Fruit fly (Drosophila melanogaster) whole organism: Measurements from ENCODE around the gene GC.

Source experiments
- CG8478 ChIP-seq: fragments of >200 bp; optimal IDR thresholded peaks from 2 replicates; lab custom pipeline; 2018; ENCODE audit warnings: inconsistent platforms
- EcR ChIP-seq, 2 experiments: fragments of >200 bp; optimal IDR thresholded peaks; 2 replicates each; lab custom pipeline; 2017; ENCODE audit warnings: missing biosample characterization in 2 of 2, missing genetic modification characterization in 2 of 2, missing genetic modification reagents in 2 of 2
- pan ChIP-seq: fragments of >200 bp; optimal IDR thresholded peaks from 2 replicates; lab custom pipeline; 2017
- psq ChIP-seq: fragments of >200 bp; optimal IDR thresholded peaks from 2 replicates; lab custom pipeline; 2017
- usp ChIP-seq: fragments of >200 bp; optimal IDR thresholded peaks from 2 replicates; lab custom pipeline; 2017; ENCODE audit warnings: missing biosample characterization, missing genetic modification characterization, mixed read lengths

DNA sequence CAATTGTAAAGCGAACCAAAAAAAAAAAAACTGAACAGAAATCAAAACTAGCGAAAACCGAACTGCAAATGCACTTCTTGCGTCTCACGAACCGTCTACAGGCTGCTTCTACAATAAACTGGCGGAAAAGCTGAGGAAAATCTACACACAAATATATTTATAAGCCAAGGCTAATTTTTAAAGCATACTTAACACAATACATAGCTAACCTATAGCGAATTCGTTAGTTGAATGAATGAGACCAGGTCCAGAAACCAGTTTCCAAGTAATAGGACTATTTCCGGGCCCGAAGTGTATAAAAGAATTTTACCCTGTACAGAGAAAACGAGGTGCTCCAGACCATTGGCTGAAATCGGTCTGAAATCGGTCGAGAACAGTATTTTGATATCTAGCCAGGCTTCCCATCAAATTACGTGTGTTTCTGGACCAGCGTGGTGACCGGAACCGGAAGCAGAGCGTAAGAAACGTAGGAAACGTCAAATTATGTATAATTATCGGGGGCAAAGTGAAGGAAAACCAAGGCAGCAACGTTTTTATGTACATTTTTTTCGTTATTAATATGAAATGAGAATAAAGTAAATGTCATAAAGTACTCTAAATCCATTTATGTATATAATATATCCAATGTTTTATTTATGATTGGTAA lies 53.2 kb downstream of the GC start:
- TF ChIP-seq usp (GFP tag; lab: Kevin White, UChicago) (no peak), psq (lab: Kevin White, UChicago) (no peak), EcR (GFP tag; optimal IDR thresholded peaks at IDR 0.05; lab: Kevin White, UChicago) (no peak), pan (lab: Kevin White, UChicago) (no peak), CG8478 (lab: Kevin White, UChicago) (no peak)
